Worm (Caenorhabditis elegans): Measurements from ENCODE around the gene Y25C1A.13.

- no peak for TF ChIP-seq gmeb-1 (tag; optimal IDR thresholded peaks at IDR 0.05)
- no peak for TF ChIP-seq lin-39 (tag; optimal IDR thresholded peaks at IDR 0.05)
- TF ChIP-seq unc-39 (tag; optimal IDR thresholded peaks at IDR 0.05) = no peak
- TF ChIP-seq egl-27 (tag; optimal IDR thresholded peaks at IDR 0.05) = no peak
- TF ChIP-seq sma-3 (GFP tag; optimal IDR thresholded peaks at IDR 0.05) = no peak
- no peak for TF ChIP-seq nhr-77 (tag; optimal IDR thresholded peaks at IDR 0.05)
- TF ChIP-seq skn-1 (tag; optimal IDR thresholded peaks at IDR 0.05) = no peak
- TF ChIP-seq ztf-11 (tag; optimal IDR thresholded peaks at IDR 0.05) = no peak
- TF ChIP-seq ceh-16 (tag; optimal IDR thresholded peaks at IDR 0.05) = no peak
- TF ChIP-seq blmp-1 (tag; optimal IDR thresholded peaks at IDR 0.05; ENCODE audit: insufficient read depth) = no peak
- TF ChIP-seq nhr-6 (tag; optimal IDR thresholded peaks at IDR 0.05) = no peak
- TF ChIP-seq lin-13 (GFP tag; optimal IDR thresholded peaks at IDR 0.05) = no peak
- no peak for TF ChIP-seq aly-2 (tag; optimal IDR thresholded peaks at IDR 0.05)
- no peak for TF ChIP-seq mdl-1 (tag; optimal IDR thresholded peaks at IDR 0.05)
Measured at ce11 chrII:3111147-3111546, at the start of gene Y25C1A.13.

Measured in whole organism, L2 larva.